Worm (Caenorhabditis elegans) whole organism, mixed stage, embryonic: ENCODE data around the gene str-262.

Source experiments
- M03D4.4 ChIP-seq: sonication (generic microtip); optimal IDR thresholded peaks from 2 replicates; lab custom pipeline; 2017; ENCODE audit warnings: mild to moderate bottlenecking, missing genetic modification characterization, missing compliant biosample characterization
- bed-3 ChIP-seq: fragments of 200-800 bp; sonication (Bioruptor generic); optimal IDR thresholded peaks from 3 replicates; lab custom pipeline; 2018; ENCODE audit warnings: mild to moderate bottlenecking, missing genetic modification characterization, moderate library complexity, missing compliant biosample characterization
- blmp-1 ChIP-seq: fragments of 150-350 bp; optimal IDR thresholded peaks from 2 replicates; lab custom pipeline; 2014; ENCODE audit warnings: missing biosample characterization, missing genetic modification characterization
- ceh-39 ChIP-seq: fragments of 150-350 bp; optimal IDR thresholded peaks from 2 replicates; lab custom pipeline; 2014; ENCODE audit warnings: missing biosample characterization, missing genetic modification characterization
- ceh-43 ChIP-seq: fragments of 200-800 bp; sonication (Bioruptor generic); optimal IDR thresholded peaks from 2 replicates; lab custom pipeline; 2018; ENCODE audit warnings: mild to moderate bottlenecking, missing genetic modification characterization, moderate library complexity, missing compliant biosample characterization
- ceh-83 ChIP-seq: fragments of 200-800 bp; sonication (Bioruptor generic); optimal IDR thresholded peaks from 2 replicates; lab custom pipeline; 2018; ENCODE audit warnings: mild to moderate bottlenecking, missing genetic modification characterization, missing compliant biosample characterization
- ces-1 ChIP-seq: fragments of 150-350 bp; optimal IDR thresholded peaks from 2 replicates; lab custom pipeline; 2014; ENCODE audit warnings: missing biosample characterization, missing genetic modification reagents, missing genetic modification characterization
- cnd-1 ChIP-seq: fragments of 200-800 bp; sonication (Bioruptor generic); optimal IDR thresholded peaks from 2 replicates; lab custom pipeline; 2018; ENCODE audit warnings: mild to moderate bottlenecking, missing genetic modification characterization, missing compliant biosample characterization
- elt-1 ChIP-seq: sonication (generic microtip); optimal IDR thresholded peaks from 2 replicates; lab custom pipeline; 2017; ENCODE audit warnings: missing genetic modification characterization, mild to moderate bottlenecking, missing compliant biosample characterization, antibody characterized with exemption, moderate library complexity, borderline replicate concordance; ENCODE audit not compliant: insufficient read depth
- elt-3 ChIP-seq: fragments of 150-350 bp; optimal IDR thresholded peaks from 2 replicates; lab custom pipeline; 2014; ENCODE audit warnings: missing biosample characterization, missing genetic modification characterization
- flh-1 ChIP-seq: fragments of 200-800 bp; sonication (Bioruptor generic); optimal IDR thresholded peaks from 2 replicates; lab custom pipeline; 2018; ENCODE audit warnings: mild to moderate bottlenecking, missing genetic modification characterization, moderate library complexity, missing compliant biosample characterization
- ham-2 ChIP-seq: fragments of 200-800 bp; sonication (Bioruptor generic); optimal IDR thresholded peaks from 2 replicates; lab custom pipeline; 2018; ENCODE audit warnings: mild to moderate bottlenecking, missing genetic modification characterization, missing compliant biosample characterization
- hlh-1 ChIP-seq: fragments of 150-350 bp; optimal IDR thresholded peaks from 2 replicates; lab custom pipeline; 2014; ENCODE audit warnings: missing biosample characterization, missing genetic modification reagents, missing genetic modification characterization
- lin-13 ChIP-seq: fragments of 150-350 bp; optimal IDR thresholded peaks from 2 replicates; lab custom pipeline; 2014; ENCODE audit warnings: missing biosample characterization, missing genetic modification characterization
- lin-32 ChIP-seq: fragments of 200-800 bp; sonication (Bioruptor generic); optimal IDR thresholded peaks from 2 replicates; lab custom pipeline; 2018; ENCODE audit warnings: mild to moderate bottlenecking, missing genetic modification characterization, missing compliant biosample characterization
- lsy-2 ChIP-seq: fragments of 150-350 bp; optimal IDR thresholded peaks from 2 replicates; lab custom pipeline; 2014; ENCODE audit warnings: missing biosample characterization, missing genetic modification characterization
- mab-5 ChIP-seq: fragments of 150-350 bp; optimal IDR thresholded peaks from 2 replicates; lab custom pipeline; 2014; ENCODE audit warnings: missing biosample characterization, missing genetic modification characterization
- mep-1 ChIP-seq: fragments of 150-350 bp; optimal IDR thresholded peaks from 2 replicates; lab custom pipeline; 2017; ENCODE audit warnings: missing biosample characterization, missing genetic modification reagents, missing genetic modification characterization, inconsistent platforms
- mls-2 ChIP-seq: sonication (generic microtip); optimal IDR thresholded peaks from 2 replicates; lab custom pipeline; 2016; ENCODE audit warnings: mild to moderate bottlenecking, missing genetic modification characterization, moderate library complexity, missing compliant biosample characterization
- nhr-2 ChIP-seq: fragments of 150-350 bp; optimal IDR thresholded peaks from 2 replicates; lab custom pipeline; 2014; ENCODE audit warnings: missing biosample characterization, missing genetic modification characterization
- nhr-237 ChIP-seq: fragments of 150-350 bp; optimal IDR thresholded peaks from 2 replicates; lab custom pipeline; 2014; ENCODE audit warnings: missing biosample characterization, missing genetic modification characterization
- nhr-28 ChIP-seq: fragments of 150-350 bp; optimal IDR thresholded peaks from 2 replicates; lab custom pipeline; 2014; ENCODE audit warnings: missing biosample characterization, missing genetic modification characterization
- nhr-76 ChIP-seq: sonication (generic microtip); optimal IDR thresholded peaks from 2 replicates; lab custom pipeline; 2017; ENCODE audit warnings: missing biosample characterization, missing genetic modification characterization
- pha-4 ChIP-seq: fragments of 150-350 bp; optimal IDR thresholded peaks from 2 replicates; lab custom pipeline; 2018; ENCODE audit warnings: missing biosample characterization, missing genetic modification reagents, missing genetic modification characterization
- sem-2 ChIP-seq: fragments of 200-800 bp; sonication (Bioruptor generic); optimal IDR thresholded peaks from 2 replicates; lab custom pipeline; 2018; ENCODE audit warnings: mild to moderate bottlenecking, missing genetic modification characterization, missing compliant biosample characterization
- snpc-4 ChIP-seq: fragments of 150-350 bp; optimal IDR thresholded peaks from 2 replicates; lab custom pipeline; 2014; ENCODE audit warnings: missing biosample characterization, missing genetic modification characterization
- tbx-8 ChIP-seq: fragments of 200-800 bp; sonication (Bioruptor generic); optimal IDR thresholded peaks from 2 replicates; lab custom pipeline; 2018; ENCODE audit warnings: mild to moderate bottlenecking, missing genetic modification characterization, moderate library complexity, missing compliant biosample characterization
- unc-120 ChIP-seq: sonication (generic microtip); optimal IDR thresholded peaks from 2 replicates; lab custom pipeline; 2017; ENCODE audit warnings: missing genetic modification characterization, missing compliant biosample characterization; ENCODE audit not compliant: poor library complexity, severe bottlenecking
- unc-39 ChIP-seq: fragments of 150-350 bp; optimal IDR thresholded peaks from 2 replicates; lab custom pipeline; 2014; ENCODE audit warnings: missing biosample characterization, missing genetic modification characterization
- unc-62 ChIP-seq: fragments of 150-350 bp; optimal IDR thresholded peaks from 2 replicates; lab custom pipeline; 2014; ENCODE audit warnings: missing biosample characterization, missing genetic modification reagents, missing genetic modification characterization
- zip-8 ChIP-seq: fragments of 150-350 bp; optimal IDR thresholded peaks from 2 replicates; lab custom pipeline; 2014; ENCODE audit warnings: missing biosample characterization, missing genetic modification characterization
- ztf-11 ChIP-seq: fragments of 150-350 bp; optimal IDR thresholded peaks from 2 replicates; lab custom pipeline; 2014; ENCODE audit warnings: missing biosample characterization, missing genetic modification characterization

Gene str-262

ce11 chrV:712882-713281, 39.7 kb downstream of the str-262 start, which contains the start of gene cyp-33C11:
TSS of gene cyp-33C11 (minus strand) at chrV:712982.
- TF ChIP-seq sem-2: no peak
- TF ChIP-seq flh-1 (GFP tag; lab: Kevin White, UChicago): no peak
- no peak for TF ChIP-seq ztf-11 (tag; lab: Kevin White, UChicago)
- no peak for TF ChIP-seq pha-4 (tag; lab: Kevin White, UChicago)
- no peak for TF ChIP-seq elt-1 (tag; lab: Kevin White, UChicago)
- TF ChIP-seq lsy-2 (tag; lab: Kevin White, UChicago): no peak
- TF ChIP-seq lin-32 (GFP tag; lab: Kevin White, UChicago): no peak
- TF ChIP-seq hlh-1: no peak
- TF ChIP-seq nhr-76 (tag; lab: Kevin White, UChicago): no peak
- TF ChIP-seq nhr-2 (tag; lab: Kevin White, UChicago): no peak
- no peak for TF ChIP-seq mep-1

- TF ChIP-seq mls-2 (tag; lab: Kevin White, UChicago) (no peak), snpc-4 (tag; lab: Kevin White, UChicago) (no peak), sem-2 (no peak), zip-8 (tag; lab: Kevin White, UChicago) (no peak), unc-39 (tag; lab: Kevin White, UChicago) (no peak), nhr-28 (tag; lab: Kevin White, UChicago) (no peak), cnd-1 (no peak), mab-5 (tag; lab: Kevin White, UChicago) (no peak), bed-3 (GFP tag; lab: Kevin White, UChicago) (no peak), ceh-43 (no peak), elt-1 (tag; lab: Kevin White, UChicago) (no peak), ceh-39 (no peak), lsy-2 (tag; lab: Kevin White, UChicago) (no peak), ham-2 (GFP tag; lab: Kevin White, UChicago) (no peak), unc-62 (GFP tag; lab: Kevin White, UChicago) (no peak), flh-1 (GFP tag; lab: Kevin White, UChicago) (no peak), ztf-11 (tag; lab: Kevin White, UChicago) (no peak), pha-4 (tag; lab: Kevin White, UChicago) (no peak)
Measured at ce11 chrV:708808-709207, 43.8 kb downstream of the str-262 start, which contains the start of gene srbc-39. TSS of gene srbc-39 (plus strand) at chrV:709108.

ce11 chrV:706918-707317, 45.7 kb downstream of the str-262 start, which contains the start of gene srbc-38:
TSS of gene srbc-38 (plus strand) at chrV:707218.
- no peak for TF ChIP-seq mep-1
- no peak for TF ChIP-seq nhr-2 (tag; lab: Kevin White, UChicago)
- TF ChIP-seq unc-39 (tag; lab: Kevin White, UChicago): no peak
- TF ChIP-seq hlh-1: no peak
- no peak for TF ChIP-seq lsy-2 (tag; lab: Kevin White, UChicago)
- no peak for TF ChIP-seq zip-8 (tag; lab: Kevin White, UChicago)
- TF ChIP-seq snpc-4 (tag; lab: Kevin White, UChicago): no peak
- no peak for TF ChIP-seq ces-1 (GFP tag; lab: Kevin White, UChicago)
- no peak for TF ChIP-seq pha-4 (tag; lab: Kevin White, UChicago)
- TF ChIP-seq ceh-83 (GFP tag; lab: Kevin White, UChicago): no peak
- TF ChIP-seq elt-3 (tag; lab: Kevin White, UChicago): no peak
- no peak for TF ChIP-seq nhr-76 (tag; lab: Kevin White, UChicago)
- TF ChIP-seq unc-120 (tag; lab: Kevin White, UChicago): no peak
- TF ChIP-seq nhr-28 (tag; lab: Kevin White, UChicago): no peak
- TF ChIP-seq ceh-39: no peak
- TF ChIP-seq nhr-237: no peak
- TF ChIP-seq tbx-8: no peak
- TF ChIP-seq flh-1 (GFP tag; lab: Kevin White, UChicago): no peak

ce11 chrV:702260-702659, 50.3 kb downstream of the str-262 start, which contains the start of gene srbc-37:
TSS of gene srbc-37 (plus strand) at chrV:702560.
- no peak for TF ChIP-seq nhr-2 (tag; lab: Kevin White, UChicago)
- no peak for TF ChIP-seq ceh-39
- no peak for TF ChIP-seq tbx-8
- no peak for TF ChIP-seq unc-62 (GFP tag; lab: Kevin White, UChicago)
- no peak for TF ChIP-seq hlh-1
- no peak for TF ChIP-seq flh-1 (GFP tag; lab: Kevin White, UChicago)
- TF ChIP-seq ztf-11 (tag; lab: Kevin White, UChicago): no peak
- TF ChIP-seq lin-13 (tag; lab: Kevin White, UChicago): no peak
- TF ChIP-seq M03D4.4 (tag; lab: Kevin White, UChicago): no peak
- no peak for TF ChIP-seq mls-2 (tag; lab: Kevin White, UChicago)
- TF ChIP-seq lin-32 (GFP tag; lab: Kevin White, UChicago): no peak
- TF ChIP-seq blmp-1 (tag; lab: Kevin White, UChicago): no peak
- TF ChIP-seq mep-1: no peak
- no peak for TF ChIP-seq pha-4 (tag; lab: Kevin White, UChicago)
- TF ChIP-seq sem-2: no peak
